Worm (Caenorhabditis elegans): ENCODE results near the gene best-19.
A peak's percentile ranks its signal among the peaks of the same experiment; 100 is the strongest.

Gene best-19

ce11 chrIV:258362-258761, 25.1 kb upstream of the best-19 start:
- TF ChIP-seq flt-1 (GFP tag; IDR thresholded peaks at IDR 0.05) (no peak), ztf-23 (GFP tag; IDR thresholded peaks at IDR 0.05) (no peak), cog-1 (tag; optimal IDR thresholded peaks at IDR 0.05) (no peak), T22C8.4 (GFP tag; IDR thresholded peaks at IDR 0.05) (no peak), tab-1 (GFP tag; IDR thresholded peaks at IDR 0.05) (no peak)

ce11 chrIV:259142-259541, 24.3 kb upstream of the best-19 start, which contains the start of gene dpy-9:
Gene dpy-9, minus strand, starts transcription at chrIV:259204.
- TF ChIP-seq klf-2 (GFP tag; conservative IDR thresholded peaks at IDR 0.05) (no peak), ztf-23 (GFP tag; IDR thresholded peaks at IDR 0.05) (no peak), ref-1 (GFP tag; conservative IDR thresholded peaks at IDR 0.05) (no peak), ztf-29 (GFP tag; IDR thresholded peaks at IDR 0.05) (no peak), cog-1 (tag; optimal IDR thresholded peaks at IDR 0.05) (no peak), med-1 (GFP tag; optimal IDR thresholded peaks at IDR 0.05; ENCODE audit: insufficient read depth) (no peak), tab-1 (GFP tag; IDR thresholded peaks at IDR 0.05) (no peak)

ce11 chrIV:261607-262006, 21.8 kb upstream of the best-19 start, which contains the start of gene pqbp-1.1:
Gene pqbp-1.1, minus strand, starts transcription at chrIV:261683.
- TF ChIP-seq ztf-29 (GFP tag; IDR thresholded peaks at IDR 0.05) (no peak), T22C8.4 (GFP tag; IDR thresholded peaks at IDR 0.05) (peak; percentile 42; the same call in 1 of the 2 replicates), klf-2 (GFP tag; conservative IDR thresholded peaks at IDR 0.05) (no peak), flt-1 (GFP tag; IDR thresholded peaks at IDR 0.05) (0 out of 2 replicates have a peak, but pooled peaks have one; percentile 59), med-1 (GFP tag; optimal IDR thresholded peaks at IDR 0.05; ENCODE audit: insufficient read depth) (no peak), tab-1 (GFP tag; IDR thresholded peaks at IDR 0.05) (no peak), ref-1 (GFP tag; conservative IDR thresholded peaks at IDR 0.05) (no peak), cog-1 (tag; optimal IDR thresholded peaks at IDR 0.05) (no peak), ztf-23 (GFP tag; IDR thresholded peaks at IDR 0.05) (no peak)

- TF ChIP-seq flt-1 (GFP tag; IDR thresholded peaks at IDR 0.05) (no peak), ztf-29 (GFP tag; IDR thresholded peaks at IDR 0.05) (no peak), klf-2 (GFP tag; conservative IDR thresholded peaks at IDR 0.05) (no peak), med-1 (GFP tag; optimal IDR thresholded peaks at IDR 0.05; ENCODE audit: insufficient read depth) (no peak)
Observed at ce11 chrIV:262460-262859, 21.0 kb upstream of the best-19 start.

- no peak for TF ChIP-seq tab-1 (GFP tag; IDR thresholded peaks at IDR 0.05)
- peak; percentile 59 for TF ChIP-seq T22C8.4 (GFP tag; IDR thresholded peaks at IDR 0.05)
- TF ChIP-seq klf-2 (GFP tag; conservative IDR thresholded peaks at IDR 0.05), result no peak
Observed at ce11 chrIV:264182-264709, 19.2 kb upstream of the best-19 start, which contains the start of gene pat-6. Gene pat-6, minus strand, starts transcription at chrIV:264232.

- TF ChIP-seq cog-1 (tag; optimal IDR thresholded peaks at IDR 0.05), result no peak
- no peak for TF ChIP-seq med-1 (GFP tag; optimal IDR thresholded peaks at IDR 0.05; ENCODE audit: insufficient read depth)
- TF ChIP-seq ztf-29 (GFP tag; IDR thresholded peaks at IDR 0.05), result no peak
- no peak for TF ChIP-seq ztf-23 (GFP tag; IDR thresholded peaks at IDR 0.05)
- TF ChIP-seq T22C8.4 (GFP tag; IDR thresholded peaks at IDR 0.05), result no peak
- TF ChIP-seq ref-1 (GFP tag; conservative IDR thresholded peaks at IDR 0.05), result no peak
- TF ChIP-seq tab-1 (GFP tag; IDR thresholded peaks at IDR 0.05), result no peak
- TF ChIP-seq klf-2 (GFP tag; conservative IDR thresholded peaks at IDR 0.05), result no peak
- TF ChIP-seq flt-1 (GFP tag; IDR thresholded peaks at IDR 0.05), result no peak
Observed at ce11 chrIV:266148-266547, 17.3 kb upstream of the best-19 start, which contains the start of gene T21D12.12. Gene T21D12.12, plus strand, starts transcription at chrIV:266448.

- no peak for TF ChIP-seq tab-1 (GFP tag; IDR thresholded peaks at IDR 0.05)
- no peak for TF ChIP-seq T22C8.4 (GFP tag; IDR thresholded peaks at IDR 0.05)
- no peak for TF ChIP-seq ztf-23 (GFP tag; IDR thresholded peaks at IDR 0.05)
- TF ChIP-seq ref-1 (GFP tag; conservative IDR thresholded peaks at IDR 0.05), result no peak
Observed at ce11 chrIV:269107-269506, 14.3 kb upstream of the best-19 start, which contains the start of gene T21D12.11. Gene T21D12.11, plus strand, starts transcription at chrIV:269407.

ce11 chrIV:273299-273698, 10.1 kb upstream of the best-19 start, which contains the start of gene srh-282:
Gene srh-282, minus strand, starts transcription at chrIV:273399.
- no peak for TF ChIP-seq med-1 (GFP tag; optimal IDR thresholded peaks at IDR 0.05; ENCODE audit: insufficient read depth)
- TF ChIP-seq cog-1 (tag; optimal IDR thresholded peaks at IDR 0.05), result no peak
- TF ChIP-seq flt-1 (GFP tag; IDR thresholded peaks at IDR 0.05), result no peak

- no peak for TF ChIP-seq ztf-23 (GFP tag; IDR thresholded peaks at IDR 0.05)
- TF ChIP-seq cog-1 (tag; optimal IDR thresholded peaks at IDR 0.05), result no peak
- TF ChIP-seq tab-1 (GFP tag; IDR thresholded peaks at IDR 0.05), result no peak
- no peak for TF ChIP-seq med-1 (GFP tag; optimal IDR thresholded peaks at IDR 0.05; ENCODE audit: insufficient read depth)
- no peak for TF ChIP-seq klf-2 (GFP tag; conservative IDR thresholded peaks at IDR 0.05)
- TF ChIP-seq ztf-29 (GFP tag; IDR thresholded peaks at IDR 0.05), result no peak
- TF ChIP-seq ref-1 (GFP tag; conservative IDR thresholded peaks at IDR 0.05), result no peak
- no peak for TF ChIP-seq T22C8.4 (GFP tag; IDR thresholded peaks at IDR 0.05)
- TF ChIP-seq flt-1 (GFP tag; IDR thresholded peaks at IDR 0.05), result no peak
Observed at ce11 chrIV:274185-274584, 9.3 kb upstream of the best-19 start, which contains the start of gene sma-10. Gene sma-10, plus strand, starts transcription at chrIV:274420.

- TF ChIP-seq cog-1 (tag; optimal IDR thresholded peaks at IDR 0.05) (no peak), flt-1 (GFP tag; IDR thresholded peaks at IDR 0.05) (no peak)
Observed at ce11 chrIV:275146-275545, 8.3 kb upstream of the best-19 start.

- TF ChIP-seq ztf-23 (GFP tag; IDR thresholded peaks at IDR 0.05) (no peak), med-1 (GFP tag; optimal IDR thresholded peaks at IDR 0.05; ENCODE audit: insufficient read depth) (no peak), tab-1 (GFP tag; IDR thresholded peaks at IDR 0.05) (no peak)
Observed at ce11 chrIV:278284-278683, 5.2 kb upstream of the best-19 start.

All from whole organism, midembryonic.